Worm (Caenorhabditis elegans) whole organism, L3 larva: ENCODE measurements around the gene Y43F8A.2.

ENCODE experiments used
- ceh-82 ChIP-seq: fragments of 150-350 bp; optimal IDR thresholded peaks from 2 replicates; lab custom pipeline; 2014; ENCODE audit warnings: missing biosample characterization, missing genetic modification characterization
- jun-1 ChIP-seq: fragments of 150-350 bp; optimal IDR thresholded peaks from 2 replicates; lab custom pipeline; 2014; ENCODE audit warnings: missing biosample characterization, missing genetic modification reagents, missing genetic modification characterization

DNA sequence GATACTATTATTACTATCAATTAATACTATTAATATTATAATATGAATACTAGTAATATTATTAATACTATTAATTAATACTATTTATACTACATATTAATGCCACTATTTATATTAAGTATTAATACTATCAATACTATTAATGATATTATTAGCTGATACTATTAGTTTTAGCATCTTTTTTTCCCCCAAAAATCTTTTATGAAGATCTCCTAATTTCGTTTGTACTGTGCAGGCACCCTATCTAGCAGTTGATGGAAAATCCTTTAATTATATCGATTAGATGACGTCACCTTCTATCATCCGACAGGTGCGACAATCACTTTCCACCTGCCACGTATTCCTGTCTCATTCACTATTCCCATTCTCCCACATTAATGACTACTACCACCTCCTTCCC lies 42.1 kb upstream of the Y43F8A.2 start, which contains the start of gene fbxb-65:
- TF ChIP-seq jun-1 (tag; lab: Kevin White, UChicago) (no peak), ceh-82 (tag; lab: Kevin White, UChicago) (no peak)
